Fruit fly (Drosophila melanogaster) Kc167 (cell line): ENCODE results near the gene Osi13.

Experiments used
- Myc ChIP-seq: fragments of >200 bp; optimal IDR thresholded peaks from 2 replicates; lab custom pipeline; 2017; ENCODE audit warnings: missing external identifiers
- Sin3A ChIP-seq: fragments of >200 bp; optimal IDR thresholded peaks from 2 replicates; lab custom pipeline; 2018; ENCODE audit warnings: missing external identifiers
- h ChIP-seq: fragments of >200 bp; optimal IDR thresholded peaks from 3 replicates; lab custom pipeline; 2018; ENCODE audit warnings: missing external identifiers
- insv ChIP-seq: fragments of >200 bp; optimal IDR thresholded peaks from 3 replicates; lab custom pipeline; 2018; ENCODE audit warnings: missing external identifiers
- psq ChIP-seq: fragments of >200 bp; optimal IDR thresholded peaks from 2 replicates; lab custom pipeline; 2017; ENCODE audit warnings: missing external identifiers
- ttk ChIP-seq: sonication (Bioruptor generic); optimal IDR thresholded peaks from 2 replicates; lab custom pipeline; 2017; ENCODE audit warnings: missing external identifiers

DNA sequence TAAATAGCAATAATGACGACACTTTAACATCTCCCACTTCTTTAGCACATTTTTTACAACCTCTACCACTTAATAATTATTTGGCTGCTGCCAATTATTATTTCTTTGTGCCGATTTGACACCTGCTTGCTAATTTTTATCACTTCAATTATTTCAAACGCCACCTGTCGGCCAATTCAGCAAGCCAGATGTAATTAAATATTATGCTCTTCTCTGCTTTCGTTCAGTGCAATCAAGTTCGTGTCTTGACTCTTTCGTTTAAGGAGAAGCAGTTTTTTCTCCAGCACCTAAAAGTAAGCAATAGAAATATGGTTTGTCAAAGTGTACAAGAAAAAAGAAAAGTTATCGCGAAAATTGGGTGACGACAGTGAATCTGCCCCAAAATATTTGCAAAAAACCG is 37.1 kb upstream of the Osi13 start:
- TF ChIP-seq h (lab: Kevin White, UChicago), result no peak
- TF ChIP-seq psq (lab: Kevin White, UChicago), result no peak
- no peak for TF ChIP-seq Sin3A (lab: Kevin White, UChicago)
- TF ChIP-seq insv (lab: Kevin White, UChicago), result no peak
- no peak for TF ChIP-seq ttk (lab: Kevin White, UChicago)
- no peak for TF ChIP-seq Myc (lab: Kevin White, UChicago)
